Fruit fly (Drosophila melanogaster) whole organism, prepupa: ENCODE data around the gene fabp.

Source experiments
- Blimp-1 ChIP-seq: fragments of 200-800 bp; sonication (Bioruptor generic); optimal IDR thresholded peaks from 3 replicates; lab custom pipeline; 2017; ENCODE audit warnings: missing biosample characterization, missing genetic modification characterization, mild to moderate bottlenecking, moderate library complexity, missing genetic modification reagents
- CG11294 ChIP-seq: fragments of 200-800 bp; sonication (Bioruptor generic); IDR thresholded peaks from 2 replicates; pipeline ENCODE4 v1.3.6; 2022; ENCODE audit warnings: missing biosample characterization, missing genetic modification characterization
- CG11762 ChIP-seq: fragments of 200-800 bp; sonication (Bioruptor generic); optimal IDR thresholded peaks from 3 replicates; lab custom pipeline; 2016; ENCODE audit warnings: missing biosample characterization, missing genetic modification characterization; ENCODE audit not compliant: insufficient read depth
- CG11902 ChIP-seq: fragments of 200-800 bp; sonication (Bioruptor generic); optimal IDR thresholded peaks from 3 replicates; lab custom pipeline; 2016; ENCODE audit warnings: missing biosample characterization, missing genetic modification characterization
- CG15336 ChIP-seq: fragments of 200-800 bp; sonication (Bioruptor generic); IDR thresholded peaks from 2 replicates; pipeline ENCODE4 v1.3.6; 2022; ENCODE audit warnings: missing biosample characterization, missing genetic modification characterization
- CG1621 ChIP-seq: fragments of 200-800 bp; sonication (Bioruptor generic); optimal IDR thresholded peaks from 3 replicates; lab custom pipeline; 2018; ENCODE audit warnings: missing biosample characterization, mild to moderate bottlenecking, missing genetic modification characterization
- CG16779 ChIP-seq: fragments of 200-800 bp; sonication (Bioruptor generic); optimal IDR thresholded peaks from 3 replicates; lab custom pipeline; 2017; ENCODE audit warnings: missing biosample characterization, mild to moderate bottlenecking, missing genetic modification characterization
- CG32006 ChIP-seq: fragments of 200-800 bp; sonication (Bioruptor generic); optimal IDR thresholded peaks from 3 replicates; lab custom pipeline; 2017; ENCODE audit warnings: missing biosample characterization, mild to moderate bottlenecking, missing genetic modification characterization
- CG3919 ChIP-seq: fragments of 200-800 bp; sonication (Bioruptor generic); optimal IDR thresholded peaks from 3 replicates; lab custom pipeline; 2016; ENCODE audit warnings: missing biosample characterization, missing genetic modification characterization
- CG6163 ChIP-seq: fragments of 200-800 bp; sonication (Bioruptor generic); IDR thresholded peaks from 3 replicates; pipeline ENCODE4 v1.3.6; 2022; ENCODE audit warnings: missing biosample characterization, missing genetic modification characterization
- CG6276 ChIP-seq: fragments of 200-800 bp; sonication (Bioruptor generic); optimal IDR thresholded peaks from 2 replicates; lab custom pipeline; 2017; ENCODE audit warnings: missing biosample characterization, mild to moderate bottlenecking, missing genetic modification characterization
- CG6808 ChIP-seq: fragments of 200-800 bp; sonication (Bioruptor generic); optimal IDR thresholded peaks from 3 replicates; lab custom pipeline; 2017; ENCODE audit warnings: missing biosample characterization, missing genetic modification characterization, mild to moderate bottlenecking, moderate library complexity, missing genetic modification reagents
- CG6854 ChIP-seq: fragments of 200-800 bp; sonication (Bioruptor generic); optimal IDR thresholded peaks from 2 replicates; lab custom pipeline; 2017; ENCODE audit warnings: missing biosample characterization, mild to moderate bottlenecking, missing genetic modification characterization
- CG7368 ChIP-seq: fragments of 200-800 bp; sonication (Bioruptor generic); optimal IDR thresholded peaks from 3 replicates; lab custom pipeline; 2016; ENCODE audit warnings: missing biosample characterization, missing genetic modification characterization
- CG8119 ChIP-seq: fragments of 200-800 bp; sonication (Bioruptor generic); IDR thresholded peaks from 3 replicates; pipeline ENCODE4 v1.3.6; 2022; ENCODE audit warnings: missing biosample characterization, missing genetic modification characterization
- CG8319 ChIP-seq: fragments of 200-800 bp; sonication (Bioruptor generic); optimal IDR thresholded peaks from 3 replicates; lab custom pipeline; 2016; ENCODE audit warnings: missing biosample characterization, missing genetic modification characterization
- CG8632 ChIP-seq: fragments of 200-800 bp; sonication (Bioruptor generic); optimal IDR thresholded peaks from 3 replicates; lab custom pipeline; 2016; ENCODE audit warnings: missing biosample characterization, missing genetic modification characterization
- CG9139 ChIP-seq: fragments of 200-800 bp; sonication (Bioruptor generic); optimal IDR thresholded peaks from 3 replicates; lab custom pipeline; 2017; ENCODE audit warnings: missing biosample characterization, mild to moderate bottlenecking, missing genetic modification characterization
- Eip78C ChIP-seq: fragments of 200-800 bp; sonication (Bioruptor generic); peaks from one replicate; lab custom pipeline; 2016; ENCODE audit warnings: missing biosample characterization, missing genetic modification characterization
- Ets21C ChIP-seq: fragments of 200-800 bp; sonication (Bioruptor generic); optimal IDR thresholded peaks from 3 replicates; lab custom pipeline; 2016; ENCODE audit warnings: missing biosample characterization, missing genetic modification characterization
- Ets96B ChIP-seq: fragments of 200-800 bp; optimal IDR thresholded peaks from 2 replicates; lab custom pipeline; 2019; ENCODE audit warnings: missing biosample characterization, mild to moderate bottlenecking, missing genetic modification characterization, moderate library complexity
- Gug ChIP-seq: fragments of 200-800 bp; sonication (Bioruptor generic); IDR thresholded peaks from 2 replicates; pipeline ENCODE4 v1.3.6; 2022; ENCODE audit warnings: missing biosample characterization, missing genetic modification characterization
- Hr38 ChIP-seq: sonication (Bioruptor generic); optimal IDR thresholded peaks from 2 replicates; lab custom pipeline; 2016; ENCODE audit warnings: missing biosample characterization, missing genetic modification characterization
- Hr39 ChIP-seq: fragments of 200-800 bp; sonication (Bioruptor generic); optimal IDR thresholded peaks from 2 replicates; lab custom pipeline; 2016; ENCODE audit warnings: missing biosample characterization, missing genetic modification characterization
- Hr4 ChIP-seq: fragments of 200-800 bp; sonication (Bioruptor generic); optimal IDR thresholded peaks from 3 replicates; lab custom pipeline; 2016; ENCODE audit warnings: missing biosample characterization, missing genetic modification characterization
- Lpt ChIP-seq: fragments of 200-800 bp; sonication (Bioruptor generic); optimal IDR thresholded peaks from 3 replicates; lab custom pipeline; 2016; ENCODE audit warnings: missing biosample characterization, missing genetic modification characterization
- Met ChIP-seq: fragments of 200-800 bp; sonication (Bioruptor generic); optimal IDR thresholded peaks from 3 replicates; lab custom pipeline; 2016; ENCODE audit warnings: missing biosample characterization, missing genetic modification characterization
- OdsH ChIP-seq: fragments of 200-800 bp; sonication (Bioruptor generic); optimal IDR thresholded peaks from 3 replicates; lab custom pipeline; 2016; ENCODE audit warnings: missing biosample characterization, missing genetic modification characterization
- Smox ChIP-seq: fragments of 200-800 bp; sonication (Bioruptor generic); optimal IDR thresholded peaks from 3 replicates; lab custom pipeline; 2016; ENCODE audit warnings: missing biosample characterization, missing genetic modification characterization
- Sox14 ChIP-seq: fragments of 200-800 bp; sonication (Bioruptor generic); optimal IDR thresholded peaks from 3 replicates; lab custom pipeline; 2016; ENCODE audit warnings: missing biosample characterization, missing genetic modification characterization
- Sox15 ChIP-seq: fragments of 200-800 bp; sonication (Bioruptor generic); optimal IDR thresholded peaks from 3 replicates; lab custom pipeline; 2016; ENCODE audit warnings: missing biosample characterization, missing genetic modification characterization
- achi ChIP-seq: fragments of 200-800 bp; sonication (Bioruptor generic); optimal IDR thresholded peaks from 3 replicates; lab custom pipeline; 2016; ENCODE audit warnings: missing biosample characterization, missing genetic modification characterization
- dsx ChIP-seq: fragments of 200-800 bp; optimal IDR thresholded peaks from 3 replicates; lab custom pipeline; 2019; ENCODE audit warnings: missing biosample characterization, mild to moderate bottlenecking, missing genetic modification characterization, moderate library complexity; ENCODE audit not compliant: poor library complexity, severe bottlenecking
- eg ChIP-seq: fragments of 200-800 bp; sonication (Bioruptor generic); IDR thresholded peaks from 3 replicates; pipeline ENCODE4 v1.3.6; 2022; ENCODE audit warnings: missing biosample characterization, missing genetic modification characterization
- esn ChIP-seq: fragments of 200-800 bp; sonication (Bioruptor generic); optimal IDR thresholded peaks from 2 replicates; lab custom pipeline; 2016; ENCODE audit warnings: missing biosample characterization, mild to moderate bottlenecking, missing genetic modification characterization, moderate library complexity
- fd85E ChIP-seq: fragments of 200-800 bp; sonication (Bioruptor generic); optimal IDR thresholded peaks from 3 replicates; lab custom pipeline; 2016; ENCODE audit warnings: missing biosample characterization, missing genetic modification characterization
- fkh ChIP-seq: fragments of 200-800 bp; sonication (Bioruptor generic); optimal IDR thresholded peaks from 3 replicates; lab custom pipeline; 2017; ENCODE audit warnings: missing biosample characterization, mild to moderate bottlenecking, missing genetic modification characterization, moderate library complexity
- lz ChIP-seq: fragments of 200-800 bp; sonication (Bioruptor generic); optimal IDR thresholded peaks from 3 replicates; lab custom pipeline; 2016; ENCODE audit warnings: missing biosample characterization, missing genetic modification characterization
- net ChIP-seq: fragments of 200-800 bp; sonication (Bioruptor generic); optimal IDR thresholded peaks from 3 replicates; lab custom pipeline; 2016; ENCODE audit warnings: missing biosample characterization, missing genetic modification characterization
- pdm3 ChIP-seq: fragments of 200-800 bp; sonication (Bioruptor generic); optimal IDR thresholded peaks from 3 replicates; lab custom pipeline; 2016; ENCODE audit warnings: missing biosample characterization, missing genetic modification characterization
- ss ChIP-seq, 2 experiments: fragments of 200-800 bp; sonication (Bioruptor generic); optimal IDR thresholded peaks; 2 replicates in 1 of 2; 3 replicates in 1 of 2; lab custom pipeline; 2017 to 2018; ENCODE audit warnings: mild to moderate bottlenecking in 2 of 2, missing biosample characterization in 2 of 2, missing genetic modification characterization in 2 of 2, moderate library complexity in 1 of 2
- svp ChIP-seq: fragments of 200-800 bp; sonication (Bioruptor generic); peaks from one replicate; lab custom pipeline; 2016; ENCODE audit warnings: missing biosample characterization, missing genetic modification characterization
- topi ChIP-seq: fragments of 200-800 bp; sonication (Bioruptor generic); optimal IDR thresholded peaks from 3 replicates; lab custom pipeline; 2016; ENCODE audit warnings: missing biosample characterization, missing genetic modification characterization
- vri ChIP-seq: fragments of 200-800 bp; sonication (Bioruptor generic); optimal IDR thresholded peaks from 3 replicates; lab custom pipeline; 2016; ENCODE audit warnings: missing biosample characterization, mild to moderate bottlenecking, missing genetic modification characterization

The fabp gene

DNA sequence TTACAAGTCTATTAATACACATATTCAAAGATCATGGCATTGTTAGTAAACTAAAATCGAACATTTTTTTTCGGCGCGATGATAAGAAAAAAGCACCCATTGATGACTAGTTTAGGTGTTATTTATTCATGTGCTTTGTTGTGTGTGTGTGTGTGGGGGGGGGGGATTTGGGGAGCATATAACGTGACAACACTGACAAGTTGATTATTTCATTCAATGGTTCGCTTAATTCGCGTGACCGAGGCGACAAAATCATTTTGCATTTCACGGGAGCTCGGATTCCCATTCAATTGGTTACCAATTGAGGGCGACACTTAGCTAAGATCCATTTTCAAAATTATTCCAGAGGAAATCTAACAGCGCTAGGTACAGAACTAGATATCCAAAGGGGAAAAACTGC lies 3.1 kb upstream of the fabp start:
- TF ChIP-seq Sox14 (GFP tag; lab: Kevin White, UChicago) (no peak), CG3919 (GFP tag; lab: Kevin White, UChicago) (no peak), CG8119 (GFP tag; lab: Robert Waterston, UW) (no peak), CG8319 (GFP tag; lab: Kevin White, UChicago) (no peak), Ets21C (GFP tag; lab: Kevin White, UChicago) (no peak), esn (GFP tag; lab: Kevin White, UChicago) (no peak), Blimp-1 (no peak), Gug (GFP tag; lab: Robert Waterston, UW) (no peak), CG32006 (GFP tag; lab: Kevin White, UChicago) (no peak), Hr38 (GFP tag; lab: Kevin White, UChicago) (no peak), achi (GFP tag; lab: Kevin White, UChicago) (no peak), pdm3 (GFP tag; lab: Kevin White, UChicago) (no peak)

DNA sequence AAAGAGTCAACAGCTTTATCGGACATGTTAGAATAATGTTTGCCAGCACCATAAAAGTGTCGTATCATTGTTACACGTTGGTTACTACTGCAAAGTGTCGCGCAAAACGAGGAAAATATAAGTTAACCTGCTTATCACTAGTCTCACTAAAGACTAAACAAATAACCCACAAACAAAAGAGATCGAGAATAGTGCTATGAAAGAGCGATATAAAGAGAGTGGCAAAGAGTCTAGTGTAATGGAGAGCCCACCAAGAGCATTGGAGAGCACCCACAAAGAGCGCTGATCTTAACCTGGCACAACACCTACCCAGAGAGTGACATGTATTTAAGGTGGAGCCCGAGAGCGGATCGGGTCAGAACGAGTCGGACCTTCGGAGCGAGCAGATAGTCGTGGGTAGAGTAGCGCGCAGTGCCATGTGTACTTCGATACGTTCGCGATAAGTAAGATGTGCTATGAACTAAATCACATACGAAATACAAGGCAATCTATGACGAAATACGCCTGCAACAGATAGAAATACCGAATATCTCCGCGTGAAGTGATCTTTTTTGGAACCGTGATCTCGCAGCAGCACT lies 2.1 kb upstream of the fabp start, which contains the start of gene Mrp4:
TSS of gene Mrp4 (plus strand) at position 378 of the 578 bp plus-strand sequence.
- TF ChIP-seq svp (GFP tag; lab: Kevin White, UChicago) (peak; percentile 97), fkh (GFP tag; lab: Kevin White, UChicago) (peak; percentile 82), ss (GFP tag; optimal IDR thresholded peaks at IDR 0.05; lab: Kevin White, UChicago) (peak; percentile 60 to 65), pdm3 (GFP tag; lab: Kevin White, UChicago) (no peak), achi (GFP tag; lab: Kevin White, UChicago) (no peak), OdsH (GFP tag; lab: Kevin White, UChicago) (no peak), Blimp-1 (no peak), eg (GFP tag; lab: Robert Waterston, UW) (peak; percentile 70; the same call in 2 of the 3 replicates), Eip78C (GFP tag; lab: Kevin White, UChicago) (peak; percentile 68), CG6163 (peak; percentile 76), topi (GFP tag; lab: Kevin White, UChicago) (no peak), Smox (GFP tag; lab: Kevin White, UChicago) (no peak), CG1621 (tag; lab: Kevin White, UChicago) (no peak), Hr38 (GFP tag; lab: Kevin White, UChicago) (no peak), CG8632 (GFP tag; lab: Kevin White, UChicago) (peak; percentile 6), CG8119 (GFP tag; lab: Robert Waterston, UW) (peak; percentile 67; the same call in 2 of the 3 replicates), CG6854 (GFP tag; lab: Kevin White, UChicago) (peak; percentile 83), dsx (no peak), Gug (GFP tag; lab: Robert Waterston, UW) (no peak), CG6276 (GFP tag; lab: Kevin White, UChicago) (peak; percentile 31), net (GFP tag; lab: Kevin White, UChicago) (peak; percentile 45), lz (GFP tag; lab: Kevin White, UChicago) (no peak), CG16779 (peak; percentile 62), Sox15 (GFP tag; lab: Kevin White, UChicago) (no peak), Hr39 (GFP tag; lab: Kevin White, UChicago) (no peak), CG11294 (GFP tag; lab: Robert Waterston, UW) (peak; percentile 22; the same call in 1 of the 2 replicates), Lpt (GFP tag; lab: Kevin White, UChicago) (no peak), CG8319 (GFP tag; lab: Kevin White, UChicago) (no peak), CG7368 (GFP tag; lab: Kevin White, UChicago) (peak; percentile 19), CG3919 (GFP tag; lab: Kevin White, UChicago) (peak; percentile 32), fd85E (GFP tag; lab: Kevin White, UChicago) (peak; percentile 50), vri (GFP tag; lab: Kevin White, UChicago) (peak; percentile 78), CG15336 (peak; percentile 80), CG11762 (peak; percentile 16), Hr4 (no peak), CG6808 (GFP tag; lab: Kevin White, UChicago) (peak; percentile 43), Met (no peak), Sox14 (GFP tag; lab: Kevin White, UChicago) (no peak), CG9139 (GFP tag; lab: Kevin White, UChicago) (peak; percentile 74), Ets96B (tag; lab: Kevin White, UChicago) (no peak), CG11902 (GFP tag; lab: Kevin White, UChicago) (no peak)
